Fruit fly (Drosophila melanogaster) whole organism, embryonic: ENCODE measurements around the gene CG1024.

Experiments used
- ATbp ChIP-seq: fragments of 200-800 bp; sonication (Bioruptor generic); optimal IDR thresholded peaks from 2 replicates; lab custom pipeline; 2017; ENCODE audit warnings: missing biosample characterization, mild to moderate bottlenecking, missing genetic modification characterization, missing genetic modification reagents
- Ada2b ChIP-seq: fragments of 200-800 bp; sonication (Bioruptor generic); IDR thresholded peaks from 2 replicates; pipeline ENCODE4 v1.3.6; 2022; ENCODE audit warnings: missing biosample characterization, missing genetic modification characterization
- Aef1 ChIP-seq: fragments of 200-800 bp; sonication (Bioruptor generic); IDR thresholded peaks from 3 replicates; pipeline ENCODE4 v1.3.6; 2022; ENCODE audit warnings: missing biosample characterization, missing genetic modification characterization
- BEAF-32 ChIP-seq: fragments of 200-800 bp; sonication (Bioruptor generic); optimal IDR thresholded peaks from 3 replicates; lab custom pipeline; 2017; ENCODE audit warnings: missing biosample characterization, missing genetic modification characterization, mild to moderate bottlenecking, moderate library complexity, missing genetic modification reagents
- BtbVII ChIP-seq: fragments of 200-800 bp; sonication (Bioruptor generic); optimal IDR thresholded peaks from 3 replicates; lab custom pipeline; 2017; ENCODE audit warnings: missing biosample characterization, mild to moderate bottlenecking, missing genetic modification characterization
- Bteb2 ChIP-seq: fragments of 200-800 bp; sonication (Bioruptor generic); optimal IDR thresholded peaks from 2 replicates; lab custom pipeline; 2016; ENCODE audit warnings: missing biosample characterization, missing genetic modification characterization
- CG10274 ChIP-seq: fragments of 200-800 bp; sonication (Bioruptor generic); optimal IDR thresholded peaks from 3 replicates; lab custom pipeline; 2017; ENCODE audit warnings: missing biosample characterization, mild to moderate bottlenecking, missing genetic modification characterization
- CG10321 ChIP-seq: fragments of 200-800 bp; sonication (Bioruptor generic); IDR thresholded peaks from 2 replicates; pipeline ENCODE4 v1.3.6; 2022; ENCODE audit warnings: missing biosample characterization, missing genetic modification characterization
- CG11723 ChIP-seq: fragments of 200-800 bp; sonication (Bioruptor generic); optimal IDR thresholded peaks from 2 replicates; lab custom pipeline; 2017; ENCODE audit warnings: missing biosample characterization, mild to moderate bottlenecking, missing genetic modification characterization
- CG12769 ChIP-seq: fragments of 200-800 bp; sonication (Bioruptor generic); optimal IDR thresholded peaks from 2 replicates; lab custom pipeline; 2019; ENCODE audit warnings: missing biosample characterization, mild to moderate bottlenecking, missing genetic modification characterization, moderate library complexity
- CG13775 ChIP-seq: fragments of 200-800 bp; sonication (Bioruptor generic); optimal IDR thresholded peaks from 3 replicates; lab custom pipeline; 2017; ENCODE audit warnings: missing biosample characterization, mild to moderate bottlenecking, missing genetic modification characterization
- CG17612 ChIP-seq: fragments of 200-800 bp; sonication (Bioruptor generic); IDR thresholded peaks from 2 replicates; pipeline ENCODE4 v1.3.6; 2022; ENCODE audit warnings: missing biosample characterization, missing genetic modification characterization
- CG17829 ChIP-seq: fragments of 200-800 bp; optimal IDR thresholded peaks from 2 replicates; lab custom pipeline; 2019; ENCODE audit warnings: missing biosample characterization, mild to moderate bottlenecking, missing genetic modification characterization, moderate library complexity
- CG18764 ChIP-seq: fragments of 200-800 bp; sonication (Bioruptor generic); optimal IDR thresholded peaks from 3 replicates; lab custom pipeline; 2016; ENCODE audit warnings: missing biosample characterization, missing genetic modification characterization
- CG32532 ChIP-seq: fragments of 200-800 bp; sonication (Bioruptor generic); IDR thresholded peaks from 2 replicates; pipeline ENCODE4 v1.3.6; 2022; ENCODE audit warnings: missing biosample characterization, missing genetic modification characterization
- CG3281 ChIP-seq: fragments of 200-800 bp; sonication (Bioruptor generic); optimal IDR thresholded peaks from 3 replicates; lab custom pipeline; 2017; ENCODE audit warnings: missing biosample characterization, mild to moderate bottlenecking, missing genetic modification characterization
- CG7357 ChIP-seq: fragments of 200-800 bp; sonication (Bioruptor generic); IDR thresholded peaks from 3 replicates; pipeline ENCODE4 v1.3.6; 2022; ENCODE audit warnings: missing biosample characterization, missing genetic modification characterization
- CG7928 ChIP-seq: fragments of 200-800 bp; sonication (Bioruptor generic); optimal IDR thresholded peaks from 2 replicates; lab custom pipeline; 2017; ENCODE audit warnings: missing biosample characterization, mild to moderate bottlenecking, missing genetic modification characterization
- CG8388 ChIP-seq: fragments of 200-800 bp; sonication (Bioruptor generic); optimal IDR thresholded peaks from 2 replicates; lab custom pipeline; 2019; ENCODE audit warnings: missing biosample characterization, mild to moderate bottlenecking, missing genetic modification characterization, moderate library complexity
- CG9876 ChIP-seq: fragments of 200-800 bp; sonication (Bioruptor generic); optimal IDR thresholded peaks from 2 replicates; lab custom pipeline; 2016; ENCODE audit warnings: missing biosample characterization, missing genetic modification characterization
- Elba2 ChIP-seq: fragments of 200-800 bp; sonication (Bioruptor generic); optimal IDR thresholded peaks from 3 replicates; lab custom pipeline; 2016; ENCODE audit warnings: missing biosample characterization, missing genetic modification characterization
- Ets65A ChIP-seq: fragments of 200-800 bp; sonication (Bioruptor generic); peaks from one replicate; lab custom pipeline; 2016; ENCODE audit warnings: missing biosample characterization, missing genetic modification characterization
- Gsc ChIP-seq: fragments of 200-800 bp; sonication (Bioruptor generic); IDR thresholded peaks from 2 replicates; pipeline ENCODE4 v1.3.6; 2022; ENCODE audit warnings: missing biosample characterization, missing genetic modification characterization
- HLH3B ChIP-seq: fragments of 200-800 bp; sonication (Bioruptor generic); IDR thresholded peaks from 2 replicates; pipeline ENCODE4 v1.3.6; 2022; ENCODE audit warnings: missing biosample characterization, missing genetic modification characterization
- HmgZ ChIP-seq: fragments of 200-800 bp; sonication (Bioruptor generic); optimal IDR thresholded peaks from 2 replicates; lab custom pipeline; 2018; ENCODE audit warnings: missing biosample characterization, mild to moderate bottlenecking, missing genetic modification characterization
- MESR4 ChIP-seq: fragments of 200-800 bp; sonication (Bioruptor generic); optimal IDR thresholded peaks from 2 replicates; lab custom pipeline; 2018; ENCODE audit warnings: missing biosample characterization, mild to moderate bottlenecking, missing genetic modification characterization, moderate library complexity
- NK7.1 ChIP-seq: fragments of 200-800 bp; sonication (Bioruptor generic); optimal IDR thresholded peaks from 3 replicates; lab custom pipeline; 2016; ENCODE audit warnings: missing biosample characterization, missing genetic modification characterization
- Nf-YA ChIP-seq: fragments of 200-800 bp; sonication (Bioruptor generic); IDR thresholded peaks from 2 replicates; pipeline ENCODE4 v1.3.6; 2022; ENCODE audit warnings: missing biosample characterization, missing genetic modification characterization
- Opbp ChIP-seq: fragments of 200-800 bp; sonication (Bioruptor generic); IDR thresholded peaks from 3 replicates; pipeline ENCODE4 v1.3.6; 2022; ENCODE audit warnings: missing biosample characterization, missing genetic modification characterization; ENCODE audit not compliant: partially characterized antibody
- al ChIP-seq: fragments of 200-800 bp; sonication (Bioruptor generic); IDR thresholded peaks from 2 replicates; pipeline ENCODE4 v1.3.6; 2022; ENCODE audit warnings: missing biosample characterization, missing genetic modification characterization
- aop ChIP-seq: fragments of 200-800 bp; sonication (Bioruptor generic); IDR thresholded peaks from 2 replicates; pipeline ENCODE4 v1.3.6; 2022; ENCODE audit warnings: missing biosample characterization, missing genetic modification characterization
- ap ChIP-seq: fragments of 200-800 bp; sonication (Bioruptor generic); IDR thresholded peaks from 2 replicates; pipeline ENCODE4 v1.3.6; 2022; ENCODE audit warnings: missing biosample characterization, missing genetic modification characterization
- ash1 ChIP-seq: fragments of 200-800 bp; sonication (Bioruptor generic); optimal IDR thresholded peaks from 2 replicates; lab custom pipeline; 2018; ENCODE audit warnings: missing biosample characterization, mild to moderate bottlenecking, missing genetic modification characterization
- bigmax ChIP-seq: fragments of 200-800 bp; sonication (Bioruptor generic); optimal IDR thresholded peaks from 2 replicates; lab custom pipeline; 2018; ENCODE audit warnings: missing biosample characterization, mild to moderate bottlenecking, missing genetic modification characterization
- bsh ChIP-seq, 2 experiments: fragments of 200-800 bp; sonication (Bioruptor generic); optimal IDR thresholded peaks; 2 replicates each; lab custom pipeline; 2017 to 2018; ENCODE audit warnings: mild to moderate bottlenecking in 2 of 2, missing biosample characterization in 2 of 2, missing genetic modification characterization in 2 of 2, moderate library complexity in 1 of 2
- btn ChIP-seq: fragments of 200-800 bp; sonication (Bioruptor generic); optimal IDR thresholded peaks from 2 replicates; lab custom pipeline; 2016; ENCODE audit warnings: missing biosample characterization, missing genetic modification characterization
- ftz-f1 ChIP-seq: fragments of 200-800 bp; sonication (Bioruptor generic); optimal IDR thresholded peaks from 2 replicates; lab custom pipeline; 2016; ENCODE audit warnings: missing biosample characterization, missing genetic modification characterization
- grau ChIP-seq: fragments of 200-800 bp; optimal IDR thresholded peaks from 3 replicates; lab custom pipeline; 2019; ENCODE audit warnings: missing biosample characterization, mild to moderate bottlenecking, missing genetic modification characterization, moderate library complexity
- hb ChIP-seq: fragments of 200-800 bp; sonication (Bioruptor generic); IDR thresholded peaks from 3 replicates; pipeline ENCODE4 v1.3.6; 2022; ENCODE audit warnings: missing biosample characterization, missing genetic modification characterization; ENCODE audit not compliant: partially characterized antibody
- inv ChIP-seq: fragments of 200-800 bp; sonication (Bioruptor generic); IDR thresholded peaks from 2 replicates; pipeline ENCODE4 v1.3.6; 2022; ENCODE audit warnings: missing biosample characterization, missing genetic modification characterization; ENCODE audit not compliant: partially characterized antibody
- kay ChIP-seq: fragments of 200-800 bp; sonication (Bioruptor generic); optimal IDR thresholded peaks from 2 replicates; lab custom pipeline; 2016; ENCODE audit warnings: missing biosample characterization, missing genetic modification characterization
- nerfin-1 ChIP-seq: fragments of 200-800 bp; sonication (Bioruptor generic); optimal IDR thresholded peaks from 3 replicates; lab custom pipeline; 2019; ENCODE audit warnings: missing biosample characterization, mild to moderate bottlenecking, missing genetic modification characterization, moderate library complexity
- phol ChIP-seq: fragments of 200-800 bp; sonication (Bioruptor generic); optimal IDR thresholded peaks from 3 replicates; lab custom pipeline; 2018; ENCODE audit warnings: missing biosample characterization, mild to moderate bottlenecking, missing genetic modification characterization, moderate library complexity
- pnt ChIP-seq: fragments of 200-800 bp; sonication (Bioruptor generic); optimal IDR thresholded peaks from 3 replicates; lab custom pipeline; 2016; ENCODE audit warnings: missing biosample characterization, missing genetic modification characterization
- schlank ChIP-seq: fragments of 200-800 bp; sonication (Bioruptor generic); optimal IDR thresholded peaks from 2 replicates; lab custom pipeline; 2018; ENCODE audit warnings: missing biosample characterization, mild to moderate bottlenecking, missing genetic modification characterization
- trem ChIP-seq: fragments of 200-800 bp; optimal IDR thresholded peaks from 3 replicates; lab custom pipeline; 2019; ENCODE audit warnings: missing biosample characterization, mild to moderate bottlenecking, missing genetic modification characterization, moderate library complexity
- twi ChIP-seq: fragments of 200-800 bp; optimal IDR thresholded peaks from 2 replicates; lab custom pipeline; 2019; ENCODE audit warnings: missing biosample characterization, mild to moderate bottlenecking, missing genetic modification characterization, moderate library complexity
- tx ChIP-seq: fragments of 200-800 bp; sonication (Bioruptor generic); optimal IDR thresholded peaks from 2 replicates; lab custom pipeline; 2016; ENCODE audit warnings: missing biosample characterization, missing genetic modification characterization
- wdn ChIP-seq: fragments of 200-800 bp; sonication (Bioruptor generic); IDR thresholded peaks from 2 replicates; pipeline ENCODE4 v1.3.6; 2022; ENCODE audit warnings: missing biosample characterization, missing genetic modification characterization
- zen2 ChIP-seq: fragments of 200-800 bp; sonication (Bioruptor generic); IDR thresholded peaks from 3 replicates; pipeline ENCODE4 v1.3.6; 2022; ENCODE audit warnings: missing biosample characterization, missing genetic modification characterization; ENCODE audit not compliant: partially characterized antibody

CG1024 gene

DNA sequence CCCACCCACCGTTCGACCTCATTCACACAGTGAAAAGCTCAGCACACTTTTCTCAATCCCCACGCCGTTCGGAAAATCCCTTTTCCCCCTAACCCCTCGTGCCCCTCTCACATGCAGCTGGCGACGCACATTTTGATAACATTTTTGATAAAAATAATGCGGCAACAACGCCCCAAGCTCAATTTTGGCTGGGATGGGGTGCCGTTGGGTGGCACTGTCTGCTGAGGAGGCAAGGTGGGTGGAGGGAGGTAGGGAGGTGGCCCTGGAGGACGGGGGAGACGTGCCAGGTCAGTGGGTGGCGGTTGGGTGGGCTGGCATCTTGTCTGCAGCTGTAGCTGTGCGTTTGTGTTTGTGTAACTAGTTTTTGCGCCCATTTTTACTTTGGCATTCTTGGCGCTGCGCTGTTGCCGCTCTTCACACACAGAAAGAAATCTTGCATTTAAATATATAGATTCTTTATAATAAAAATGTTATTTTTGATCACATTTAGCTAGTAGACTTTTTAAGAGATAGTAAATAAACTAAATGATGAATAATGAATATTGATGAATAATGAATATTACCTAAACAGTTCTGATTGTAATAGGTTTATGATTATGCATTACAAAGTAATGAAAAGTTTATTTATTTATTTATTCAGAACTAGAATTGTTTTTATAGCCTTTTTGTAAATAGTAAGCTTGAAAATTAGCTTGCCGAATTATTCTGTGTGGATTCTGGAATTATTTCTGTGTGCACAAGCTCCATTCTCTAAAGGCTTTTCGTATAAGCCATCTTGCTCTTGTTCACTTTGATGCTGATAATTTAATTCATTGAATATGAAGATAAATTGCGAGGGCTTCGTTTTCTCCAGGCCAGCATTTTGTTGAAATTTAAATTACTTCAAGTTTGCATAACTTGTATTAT, 34.6 kb upstream of the CG1024 start (continued):
- TF ChIP-seq CG3281 (GFP tag; lab: Kevin White, UChicago) (peak; percentile 54), CG7928 (GFP tag; lab: Kevin White, UChicago) (no peak), hb (GFP tag; lab: Robert Waterston, UW) (no peak), wdn (GFP tag; lab: Robert Waterston, UW) (no peak), ash1 (GFP tag; lab: Kevin White, UChicago) (no peak), trem (tag; lab: Kevin White, UChicago) (no peak), CG17829 (no peak), ftz-f1 (GFP tag; lab: Kevin White, UChicago) (no peak), Gsc (GFP tag; lab: Robert Waterston, UW) (no peak), nerfin-1 (tag; lab: Kevin White, UChicago) (no peak), Nf-YA (GFP tag; lab: Robert Waterston, UW) (no peak), CG10321 (GFP tag; lab: Robert Waterston, UW) (no peak), CG9876 (no peak), twi (no peak), bigmax (no peak), CG17612 (no peak), CG12769 (tag; lab: Kevin White, UChicago) (peak; percentile 90), ATbp (no peak), Opbp (GFP tag; lab: Robert Waterston, UW) (no peak), aop (no peak), BtbVII (peak; percentile 22), ap (GFP tag; lab: Robert Waterston, UW) (no peak), CG32532 (GFP tag; lab: Robert Waterston, UW) (no peak), NK7.1 (GFP tag; lab: Kevin White, UChicago) (no peak), Elba2 (GFP tag; lab: Kevin White, UChicago) (no peak), phol (tag; lab: Kevin White, UChicago) (peak; percentile 56), CG10274 (GFP tag; lab: Kevin White, UChicago) (no peak), CG11723 (no peak), CG7357 (no peak), BEAF-32 (no peak), grau (tag; lab: Kevin White, UChicago) (peak; percentile 53), pnt (GFP tag; lab: Kevin White, UChicago) (no peak), schlank (tag; lab: Kevin White, UChicago) (no peak), Ada2b (GFP tag; lab: Robert Waterston, UW) (0 out of 2 replicates have a peak, but pooled peaks have one; percentile 14), btn (GFP tag; lab: Kevin White, UChicago) (no peak), HLH3B (GFP tag; lab: Robert Waterston, UW) (no peak), zen2 (GFP tag; lab: Robert Waterston, UW) (no peak), CG13775 (GFP tag; lab: Kevin White, UChicago) (peak; percentile 8), Aef1 (no peak), kay (GFP tag; lab: Kevin White, UChicago) (no peak), HmgZ (tag; lab: Kevin White, UChicago) (no peak), inv (GFP tag; lab: Robert Waterston, UW) (no peak), Ets65A (GFP tag; lab: Kevin White, UChicago) (no peak), tx (no peak), Bteb2 (GFP tag; lab: Kevin White, UChicago) (no peak), bsh (GFP tag; optimal IDR thresholded peaks at IDR 0.05; lab: Kevin White, UChicago) (peak in 1 of 2 experiments; percentile 45), CG18764 (GFP tag; lab: Kevin White, UChicago) (no peak), CG8388 (GFP tag; lab: Kevin White, UChicago) (peak; percentile 21), al (no peak), MESR4 (GFP tag; lab: Kevin White, UChicago) (no peak)
